Worm (Caenorhabditis elegans) whole organism, L4 larva: ENCODE results near the gene orc-2.

Source experiments
- D1046.2 ChIP-seq: fragments of 200-800 bp; sonication (Bioruptor generic); IDR thresholded peaks from 2 replicates; pipeline ENCODE4 v1.3.6; 2022; ENCODE audit warnings: missing genetic modification characterization, missing compliant biosample characterization
- F37D6.2 ChIP-seq: sonication (generic microtip); optimal IDR thresholded peaks from 2 replicates; lab custom pipeline; 2016; ENCODE audit warnings: mild to moderate bottlenecking, missing genetic modification characterization, missing compliant biosample characterization
- Y5F2A.4 ChIP-seq: fragments of 200-800 bp; sonication (Bioruptor generic); optimal IDR thresholded peaks from 2 replicates; lab custom pipeline; 2018; ENCODE audit warnings: mild to moderate bottlenecking, missing genetic modification characterization, missing compliant biosample characterization
- Y75B8A.6 ChIP-seq: fragments of 200-800 bp; sonication (Bioruptor generic); IDR thresholded peaks from 2 replicates; pipeline ENCODE4 v1.3.6; 2022; ENCODE audit warnings: missing genetic modification reagents, missing genetic modification characterization, missing compliant biosample characterization
- aha-1 ChIP-seq: fragments of 150-350 bp; peaks from one replicate; lab custom pipeline; 2014; ENCODE audit warnings: missing biosample characterization, missing genetic modification characterization
- arid-1 ChIP-seq: fragments of 200-800 bp; sonication (Bioruptor generic); conservative IDR thresholded peaks from 2 replicates; pipeline ENCODE4 v1.3.6; 2022; ENCODE audit warnings: missing genetic modification reagents, missing genetic modification characterization, missing compliant biosample characterization
- attf-4 ChIP-seq: sonication (generic microtip); optimal IDR thresholded peaks from 3 replicates; lab custom pipeline; 2017; ENCODE audit warnings: missing biosample characterization, missing genetic modification characterization
- ceh-20 ChIP-seq: fragments of 200-800 bp; sonication (Bioruptor generic); IDR thresholded peaks from 2 replicates; pipeline ENCODE4 v1.3.6; 2022; ENCODE audit warnings: missing genetic modification reagents, missing genetic modification characterization, missing compliant biosample characterization
- ceh-32 ChIP-seq: sonication (generic microtip); optimal IDR thresholded peaks from 2 replicates; lab custom pipeline; 2016; ENCODE audit warnings: mild to moderate bottlenecking, missing genetic modification characterization, missing compliant biosample characterization; ENCODE audit not compliant: poor library complexity
- ces-1 ChIP-seq: fragments of 150-350 bp; sonication (generic microtip); optimal IDR thresholded peaks from 4 replicates; lab custom pipeline; 2014; ENCODE audit warnings: missing biosample characterization, missing genetic modification reagents, missing genetic modification characterization
- dmd-6 ChIP-seq: fragments of 200-800 bp; sonication (Bioruptor generic); IDR thresholded peaks from 2 replicates; pipeline ENCODE4 v1.3.6; 2022; ENCODE audit warnings: missing genetic modification reagents, missing genetic modification characterization, missing compliant biosample characterization
- egl-27 ChIP-seq: sonication (generic microtip); optimal IDR thresholded peaks from 3 replicates; lab custom pipeline; 2017; ENCODE audit warnings: missing biosample characterization, missing genetic modification reagents, missing genetic modification characterization
- fkh-10 ChIP-seq: fragments of 150-350 bp; optimal IDR thresholded peaks from 2 replicates; lab custom pipeline; 2014; ENCODE audit warnings: missing biosample characterization, missing genetic modification reagents, missing genetic modification characterization
- fos-1 ChIP-seq: fragments of 150-350 bp; optimal IDR thresholded peaks from 2 replicates; lab custom pipeline; 2014; ENCODE audit warnings: missing biosample characterization, missing genetic modification characterization
- hlh-30 ChIP-seq: sonication (generic microtip); optimal IDR thresholded peaks from 2 replicates; lab custom pipeline; 2017; ENCODE audit warnings: antibody characterized with exemption, mild to moderate bottlenecking, missing genetic modification characterization, missing compliant biosample characterization; ENCODE audit not compliant: insufficient read depth
- jun-1 ChIP-seq: fragments of 150-350 bp; optimal IDR thresholded peaks from 2 replicates; lab custom pipeline; 2014; ENCODE audit warnings: missing biosample characterization, missing genetic modification reagents, missing genetic modification characterization
- lin-13 ChIP-seq: fragments of 150-350 bp; optimal IDR thresholded peaks from 2 replicates; lab custom pipeline; 2014; ENCODE audit warnings: missing biosample characterization, missing genetic modification reagents, missing genetic modification characterization
- madf-5 ChIP-seq, 2 experiments: fragments of 200-800 bp; sonication (Bioruptor generic); IDR thresholded peaks; 2 replicates each; pipeline ENCODE4 v1.3.6; 2022; ENCODE audit warnings: missing compliant biosample characterization in 2 of 2, missing genetic modification characterization in 2 of 2
- mdl-1 ChIP-seq, 2 experiments: fragments of 150-350 bp in 1 of 2; sonication (generic microtip) in 1 of 2; optimal IDR thresholded peaks; 2 replicates each; lab custom pipeline; 2014 to 2017; ENCODE audit warnings: missing biosample characterization in 2 of 2, missing genetic modification characterization in 2 of 2
- mep-1 ChIP-seq: fragments of 150-350 bp; sonication (generic microtip); optimal IDR thresholded peaks from 3 replicates; lab custom pipeline; 2014; ENCODE audit warnings: missing biosample characterization, missing genetic modification characterization
- mxl-3 ChIP-seq: fragments of 200-800 bp; sonication (Bioruptor generic); optimal IDR thresholded peaks from 2 replicates; lab custom pipeline; 2018; ENCODE audit warnings: mild to moderate bottlenecking, missing genetic modification characterization, missing compliant biosample characterization
- nhr-25 ChIP-seq: sonication (generic microtip); optimal IDR thresholded peaks from 2 replicates; lab custom pipeline; 2017; ENCODE audit warnings: missing genetic modification characterization, mild to moderate bottlenecking, missing compliant biosample characterization, antibody characterized with exemption, moderate library complexity, borderline replicate concordance; ENCODE audit not compliant: insufficient read depth
- nhr-28 ChIP-seq: fragments of 150-350 bp; optimal IDR thresholded peaks from 2 replicates; lab custom pipeline; 2014; ENCODE audit warnings: missing biosample characterization, missing genetic modification characterization
- nhr-77 ChIP-seq: fragments of 150-350 bp; optimal IDR thresholded peaks from 2 replicates; lab custom pipeline; 2014; ENCODE audit warnings: missing biosample characterization, missing genetic modification characterization
- pqm-1 ChIP-seq: sonication (generic microtip); optimal IDR thresholded peaks from 2 replicates; lab custom pipeline; 2017; ENCODE audit warnings: missing biosample characterization, missing genetic modification characterization
- rbr-2 ChIP-seq: sonication (generic microtip); optimal IDR thresholded peaks from 2 replicates; lab custom pipeline; 2016; ENCODE audit warnings: missing genotype, missing genetic modification characterization, missing compliant biosample characterization
- saeg-2 ChIP-seq: fragments of 200-800 bp; sonication (Bioruptor generic); IDR thresholded peaks from 2 replicates; pipeline ENCODE4 v1.3.6; 2022; ENCODE audit warnings: missing genetic modification reagents, missing genetic modification characterization, missing compliant biosample characterization
- sdz-12 ChIP-seq: fragments of 200-800 bp; sonication (Bioruptor generic); optimal IDR thresholded peaks from 2 replicates; lab custom pipeline; 2018; ENCODE audit warnings: mild to moderate bottlenecking, missing genetic modification characterization, missing compliant biosample characterization
- snpc-1.2 ChIP-seq: fragments of 200-800 bp; sonication (Bioruptor generic); IDR thresholded peaks from 2 replicates; pipeline ENCODE4 v1.3.6; 2022; ENCODE audit warnings: missing genetic modification reagents, missing genetic modification characterization, missing compliant biosample characterization
- spr-1 ChIP-seq: sonication (generic microtip); optimal IDR thresholded peaks from 2 replicates; lab custom pipeline; 2016; ENCODE audit warnings: mild to moderate bottlenecking, missing genetic modification characterization, missing compliant biosample characterization
- tag-97 ChIP-seq: fragments of 200-800 bp; sonication (Bioruptor generic); IDR thresholded peaks from 2 replicates; pipeline ENCODE4 v1.3.6; 2022; ENCODE audit warnings: missing genetic modification characterization, missing compliant biosample characterization
- unc-130 ChIP-seq: sonication (generic microtip); optimal IDR thresholded peaks from 2 replicates; lab custom pipeline; 2016; ENCODE audit warnings: missing genetic modification reagents, missing genetic modification characterization, missing compliant biosample characterization
- unc-62 ChIP-seq, 3 experiments: fragments of 150-350 bp in 1 of 3; sonication (generic microtip); optimal IDR thresholded peaks in 2 of 3; peaks in 1 of 3; 1 replicate in 1 of 3; 2 replicates in 2 of 3; lab custom pipeline; 2014 to 2017; ENCODE audit warnings: missing biosample characterization in 3 of 3, missing genetic modification characterization in 3 of 3, missing genetic modification reagents in 3 of 3, missing genotype in 1 of 3
- vab-7 ChIP-seq: fragments of 200-800 bp; sonication (Bioruptor generic); IDR thresholded peaks from 2 replicates; pipeline ENCODE4 v1.3.6; 2022; ENCODE audit warnings: missing genetic modification reagents, missing genetic modification characterization, missing compliant biosample characterization
- zfp-2 ChIP-seq: sonication (generic microtip); optimal IDR thresholded peaks from 2 replicates; lab custom pipeline; 2016; ENCODE audit warnings: mild to moderate bottlenecking, missing genetic modification characterization, missing compliant biosample characterization
- ztf-11 ChIP-seq: fragments of 150-350 bp; optimal IDR thresholded peaks from 2 replicates; lab custom pipeline; 2014; ENCODE audit warnings: missing biosample characterization, missing genetic modification characterization

orc-2 gene

ce11 chrII:10872541-10872940 is 1.2 kb upstream of the orc-2 start, which contains the start of the genes cyn-4 and copz-1 (continued):
- TF ChIP-seq tag-97 (GFP tag; lab: Robert Waterston, UW), result no peak
- no peak for TF ChIP-seq fos-1 (tag; lab: Kevin White, UChicago)
- peak; percentile 23 for TF ChIP-seq F37D6.2 (tag; lab: Kevin White, UChicago)
- no peak for TF ChIP-seq ceh-20 (GFP tag; lab: Robert Waterston, UW)
- TF ChIP-seq D1046.2, result no peak
- TF ChIP-seq mxl-3 (GFP tag; lab: Kevin White, UChicago), result no peak
- TF ChIP-seq snpc-1.2 (GFP tag; lab: Robert Waterston, UW), result no peak

DNA sequence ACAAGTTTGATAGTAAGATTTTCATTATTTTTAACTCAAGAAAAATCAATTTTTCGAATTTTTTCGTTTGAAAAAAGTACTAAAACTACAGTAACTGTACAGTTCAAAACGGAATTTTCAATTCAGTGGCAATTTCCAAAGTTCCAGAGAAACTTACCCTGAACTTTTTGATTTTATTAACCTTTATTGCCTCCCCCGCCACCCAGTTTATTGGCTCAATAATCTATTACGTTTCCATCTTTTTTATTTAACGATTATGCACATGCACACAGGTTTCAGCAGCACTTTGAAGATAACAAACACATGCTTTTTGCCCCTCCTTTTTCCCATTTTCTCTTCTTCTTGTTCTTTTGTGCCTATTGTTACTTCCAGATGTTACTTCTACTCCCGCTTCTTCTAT is 6.9 kb downstream of the orc-2 start, which contains the start of gene lurp-1:
TSS of gene lurp-1 (plus strand) at position 301 of the 400 bp plus-strand sequence.
- TF ChIP-seq pqm-1 (tag; lab: Kevin White, UChicago) (peak; percentile 13), mxl-3 (GFP tag; lab: Kevin White, UChicago) (no peak), unc-62 (GFP tag; optimal IDR thresholded peaks at IDR 0.05 in 1 of 2; lab: Kevin White, UChicago) (peak in 1 of 2 experiments; percentile 41), unc-62 (tag; optimal IDR thresholded peaks at IDR 0.05; lab: Kevin White, UChicago) (no peak)

DNA sequence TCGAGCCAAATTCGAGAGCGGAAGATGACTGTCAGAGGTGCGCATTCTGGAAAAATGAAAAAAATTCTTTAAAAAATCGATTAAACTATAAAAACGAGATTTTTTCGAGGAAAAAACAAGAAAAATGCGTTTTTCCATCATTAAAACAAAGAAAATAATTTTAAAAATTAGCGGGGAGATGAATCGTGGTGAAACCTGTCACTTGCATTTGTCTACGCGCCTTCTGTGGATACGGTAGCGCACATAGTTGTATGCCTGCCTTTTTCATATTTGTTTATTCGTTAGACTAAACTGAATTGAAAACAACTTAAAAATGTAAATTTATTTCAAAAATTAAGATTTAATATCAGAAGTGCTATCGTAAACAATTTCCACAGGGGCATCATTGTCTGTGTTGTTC is 10.7 kb downstream of the orc-2 start, which contains the start of gene egg-3:
TSS of gene egg-3 (minus strand) at position 46 of the 400 bp plus-strand sequence.
- TF ChIP-seq fkh-10 (GFP tag; lab: Kevin White, UChicago) (no peak), unc-130 (peak; percentile 33)

- TF ChIP-seq aha-1 (tag; lab: Kevin White, UChicago) (peak; percentile 91), sdz-12 (no peak)
Observed at ce11 chrII:10885250-10885649, 11.5 kb downstream of the orc-2 start.

DNA sequence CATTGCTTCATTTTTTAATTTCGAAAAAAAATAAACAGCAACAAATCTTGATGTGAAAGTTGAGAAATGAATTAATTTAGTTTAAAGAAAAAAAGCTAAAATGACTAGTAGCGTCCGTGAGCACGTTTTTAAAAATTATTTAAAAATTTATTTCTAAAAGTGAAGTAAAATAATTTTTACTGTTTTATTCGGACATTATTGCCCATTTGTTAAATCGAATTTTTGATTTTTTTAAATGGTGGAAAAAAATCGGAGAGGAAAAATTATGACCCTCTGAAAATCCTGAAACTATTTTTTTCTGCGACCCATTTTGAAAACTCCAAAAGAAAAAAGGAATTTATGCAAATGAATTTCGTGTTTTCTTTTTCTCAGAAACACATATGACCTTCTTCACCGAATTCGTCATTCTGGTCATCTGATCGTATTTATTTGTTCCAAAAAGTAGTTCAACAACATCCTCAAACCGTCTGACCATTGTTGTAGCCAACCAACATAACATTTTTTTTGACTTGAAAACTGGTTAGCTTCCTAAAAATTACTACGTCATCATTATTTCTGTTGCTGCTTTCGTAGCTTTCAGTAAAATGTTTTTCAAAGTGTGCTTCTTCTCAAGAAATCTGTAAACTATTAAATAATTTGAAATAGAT is 12.3 kb downstream of the orc-2 start, which contains the start of gene F44F4.3:
TSS of gene F44F4.3 (minus strand) at position 51 of the 647 bp plus-strand sequence.
- TF ChIP-seq hlh-30 (tag; lab: Kevin White, UChicago) (peak; percentile 14), nhr-28 (tag; lab: Kevin White, UChicago) (peak; percentile 3), aha-1 (tag; lab: Kevin White, UChicago) (peak; percentile 52), dmd-6 (GFP tag; lab: Robert Waterston, UW) (no peak)

DNA sequence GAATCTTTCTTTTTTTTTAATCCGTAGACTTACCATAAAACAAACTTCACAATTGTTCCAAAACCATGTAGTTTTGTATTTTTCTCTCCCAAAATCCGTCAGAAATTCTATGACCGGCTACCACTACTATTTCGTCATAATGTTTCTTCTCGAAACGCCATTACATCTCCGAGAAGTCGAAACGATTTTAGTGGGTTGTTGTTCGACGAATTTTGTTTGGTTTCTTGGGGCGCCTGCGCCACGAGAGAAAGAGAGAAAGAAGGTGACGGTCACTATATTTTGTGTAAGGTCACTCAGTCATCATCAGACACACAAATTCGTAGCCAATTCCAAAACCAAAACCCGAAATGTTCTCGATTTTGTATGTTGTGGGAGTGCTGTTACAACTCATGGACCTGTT is 13.4 kb downstream of the orc-2 start:
- TF ChIP-seq mep-1 (tag; lab: Kevin White, UChicago), result peak; percentile 7
- TF ChIP-seq aha-1 (tag; lab: Kevin White, UChicago), result peak; percentile 19
- TF ChIP-seq mdl-1 (tag; optimal IDR thresholded peaks at IDR 0.05; lab: Kevin White, UChicago), result peak in 1 of 2 experiments; percentile 38
- peak; percentile 29 for TF ChIP-seq nhr-25 (tag; lab: Kevin White, UChicago)
- TF ChIP-seq jun-1 (tag; lab: Kevin White, UChicago), result no peak
- no peak for TF ChIP-seq nhr-77 (tag; lab: Kevin White, UChicago)
- peak in 1 of 2 experiments; percentile 87 for TF ChIP-seq unc-62 (GFP tag; optimal IDR thresholded peaks at IDR 0.05 in 1 of 2; lab: Kevin White, UChicago)
- no peak for TF ChIP-seq unc-62 (tag; optimal IDR thresholded peaks at IDR 0.05; lab: Kevin White, UChicago)
- TF ChIP-seq zfp-2, result no peak
- TF ChIP-seq nhr-28 (tag; lab: Kevin White, UChicago), result peak; percentile 93
- TF ChIP-seq hlh-30 (tag; lab: Kevin White, UChicago), result peak; percentile 56
- TF ChIP-seq vab-7 (GFP tag; lab: Robert Waterston, UW), result no peak

- no peak for TF ChIP-seq madf-5 (GFP tag; IDR thresholded peaks at IDR 0.05; lab: Robert Waterston, UW)
- TF ChIP-seq rbr-2 (tag; lab: Kevin White, UChicago), result no peak
- TF ChIP-seq egl-27 (tag; lab: Kevin White, UChicago), result no peak
- no peak for TF ChIP-seq Y75B8A.6 (GFP tag; lab: Robert Waterston, UW)
- no peak for TF ChIP-seq ceh-32 (tag; lab: Kevin White, UChicago)
- TF ChIP-seq ces-1 (GFP tag; lab: Kevin White, UChicago), result no peak
- TF ChIP-seq lin-13, result no peak
- no peak for TF ChIP-seq attf-4 (tag; lab: Kevin White, UChicago)
- TF ChIP-seq saeg-2 (GFP tag; lab: Robert Waterston, UW), result no peak
- TF ChIP-seq ztf-11, result no peak
- TF ChIP-seq spr-1, result no peak
- TF ChIP-seq jun-1 (tag; lab: Kevin White, UChicago), result no peak
- no peak for TF ChIP-seq Y5F2A.4 (GFP tag; lab: Kevin White, UChicago)
- TF ChIP-seq arid-1 (GFP tag; lab: Robert Waterston, UW), result no peak
- TF ChIP-seq fkh-10 (GFP tag; lab: Kevin White, UChicago), result no peak
Observed at ce11 chrII:10888979-10889378, 15.2 kb downstream of the orc-2 start, which contains the start of gene ptr-8. Gene ptr-8 (plus strand): TSS chrII:10889279.
